Worm (Caenorhabditis elegans): ENCODE results near the gene Y49F6C.7.

DNA sequence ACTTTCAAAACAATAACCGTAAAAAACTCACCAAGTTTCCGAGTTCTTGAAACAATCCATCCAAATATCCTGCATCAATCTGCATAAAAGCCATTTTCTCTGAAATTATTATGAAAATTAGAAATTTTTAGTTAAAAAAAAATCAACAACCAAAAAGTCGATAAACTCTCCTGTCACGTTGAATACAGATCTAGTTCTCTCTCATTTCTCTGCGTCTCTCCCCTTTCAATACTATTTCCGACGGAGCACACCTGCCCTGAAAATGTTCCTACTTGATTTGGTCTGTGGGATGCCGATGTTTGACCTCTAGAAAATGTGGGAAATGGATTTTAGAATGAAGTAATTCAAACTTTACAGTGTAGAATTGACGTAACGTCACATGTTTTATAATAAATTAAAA lies 19.5 kb upstream of the Y49F6C.7 start, which contains the start of gene T06D4.6:
- TF ChIP-seq skn-1 (tag; optimal IDR thresholded peaks at IDR 0.05) (no peak), ztf-4 (tag; optimal IDR thresholded peaks at IDR 0.05) (no peak), nhr-85 (tag) (no peak), snpc-4 (tag; optimal IDR thresholded peaks at IDR 0.05) (no peak), ceh-88 (GFP tag; IDR thresholded peaks at IDR 0.05) (no peak), nhr-11 (tag; optimal IDR thresholded peaks at IDR 0.05) (no peak), nhr-28 (tag; optimal IDR thresholded peaks at IDR 0.05) (no peak), nhr-90 (tag; optimal IDR thresholded peaks at IDR 0.05; ENCODE audit: poor library complexity) (no peak), pag-3 (tag; optimal IDR thresholded peaks at IDR 0.05; ENCODE audit: borderline replicate concordance, insufficient read depth) (no peak), pax-3 (tag; optimal IDR thresholded peaks at IDR 0.05) (no peak), nhr-237 (tag; optimal IDR thresholded peaks at IDR 0.05) (no peak), nhr-47 (tag; optimal IDR thresholded peaks at IDR 0.05) (no peak), sptf-1 (tag; optimal IDR thresholded peaks at IDR 0.05) (no peak), sox-4 (tag; optimal IDR thresholded peaks at IDR 0.05) (no peak)
